Worm (Caenorhabditis elegans): ENCODE data around the gene F23D12.7.

F23D12.7 gene

ce11 chrX:14480248-14480647, 26.6 kb upstream of the F23D12.7 start, which contains the start of gene gfi-3 (continued):
- TF ChIP-seq pag-3 (tag; optimal IDR thresholded peaks at IDR 0.05; ENCODE audit: borderline replicate concordance, insufficient read depth) (no peak), mep-1 (tag; optimal IDR thresholded peaks at IDR 0.05) (peak; percentile 75), nhr-71 (tag; optimal IDR thresholded peaks at IDR 0.05) (peak; percentile 93), ceh-8 (GFP tag; optimal IDR thresholded peaks at IDR 0.05) (peak; percentile 7), pqm-1 (tag; optimal IDR thresholded peaks at IDR 0.05) (no peak), fkh-8 (tag; optimal IDR thresholded peaks at IDR 0.05) (peak; percentile 49), nhr-12 (tag; optimal IDR thresholded peaks at IDR 0.05) (no peak), ceh-82 (tag; optimal IDR thresholded peaks at IDR 0.05) (peak; percentile 73 to 80 (median 79)), zip-4 (GFP tag; optimal IDR thresholded peaks at IDR 0.05) (peak; percentile 51), sup-37 (GFP tag; optimal IDR thresholded peaks at IDR 0.05) (peak; percentile 57), jun-1 (tag; optimal IDR thresholded peaks at IDR 0.05) (peak; percentile 71), C04F5.9 (tag; optimal IDR thresholded peaks at IDR 0.05) (no peak), hlh-4 (tag; optimal IDR thresholded peaks at IDR 0.05) (no peak), Y116A8C.19 (tag; optimal IDR thresholded peaks at IDR 0.05; ENCODE audit: borderline replicate concordance) (no peak), elt-2 (tag; optimal IDR thresholded peaks at IDR 0.05) (peak; percentile 45), fkh-4 (tag; optimal IDR thresholded peaks at IDR 0.05; ENCODE audit: borderline replicate concordance) (peak; percentile 17), snpc-4 (tag; optimal IDR thresholded peaks at IDR 0.05) (peak; percentile 89), hpl-2 (GFP tag; optimal IDR thresholded peaks at IDR 0.05) (peak; percentile 69), ces-1 (GFP tag; optimal IDR thresholded peaks at IDR 0.05) (no peak), hlh-17 (GFP tag; optimal IDR thresholded peaks at IDR 0.05; ENCODE audit: borderline replicate concordance) (no peak), aly-2 (tag; optimal IDR thresholded peaks at IDR 0.05) (no peak), dpl-1 (GFP tag; optimal IDR thresholded peaks at IDR 0.05) (peak; percentile 68 to 79 (median 74)), nhr-90 (tag; optimal IDR thresholded peaks at IDR 0.05; ENCODE audit: poor library complexity) (peak; percentile 88), grh-1 (GFP tag; IDR thresholded peaks at IDR 0.05) (peak; percentile 84), irx-1 (tag; optimal IDR thresholded peaks at IDR 0.05) (peak; percentile 72), nhr-84 (tag; optimal IDR thresholded peaks at IDR 0.05) (no peak), mef-2 (tag; optimal IDR thresholded peaks at IDR 0.05) (no peak), nhr-85 (tag) (peak; percentile 92), dsc-1 (tag; optimal IDR thresholded peaks at IDR 0.05) (peak; percentile 83), egl-27 (tag; optimal IDR thresholded peaks at IDR 0.05) (no peak), rnt-1 (tag; optimal IDR thresholded peaks at IDR 0.05) (peak; percentile 91), unc-62 (GFP tag; optimal IDR thresholded peaks at IDR 0.05) (no peak), zag-1 (tag; optimal IDR thresholded peaks at IDR 0.05) (no peak), alr-1 (tag; optimal IDR thresholded peaks at IDR 0.05; ENCODE audit: borderline replicate concordance) (no peak), nhr-28 (tag; optimal IDR thresholded peaks at IDR 0.05) (no peak), unc-30 (tag; optimal IDR thresholded peaks at IDR 0.05) (no peak), nhr-237 (tag; optimal IDR thresholded peaks at IDR 0.05) (no peak), lin-14 (GFP tag; optimal IDR thresholded peaks at IDR 0.05) (peak; percentile 94), elt-3 (tag; optimal IDR thresholded peaks at IDR 0.05) (peak in 3 of 6 experiments; percentile 7 to 74 (median 43))

DNA sequence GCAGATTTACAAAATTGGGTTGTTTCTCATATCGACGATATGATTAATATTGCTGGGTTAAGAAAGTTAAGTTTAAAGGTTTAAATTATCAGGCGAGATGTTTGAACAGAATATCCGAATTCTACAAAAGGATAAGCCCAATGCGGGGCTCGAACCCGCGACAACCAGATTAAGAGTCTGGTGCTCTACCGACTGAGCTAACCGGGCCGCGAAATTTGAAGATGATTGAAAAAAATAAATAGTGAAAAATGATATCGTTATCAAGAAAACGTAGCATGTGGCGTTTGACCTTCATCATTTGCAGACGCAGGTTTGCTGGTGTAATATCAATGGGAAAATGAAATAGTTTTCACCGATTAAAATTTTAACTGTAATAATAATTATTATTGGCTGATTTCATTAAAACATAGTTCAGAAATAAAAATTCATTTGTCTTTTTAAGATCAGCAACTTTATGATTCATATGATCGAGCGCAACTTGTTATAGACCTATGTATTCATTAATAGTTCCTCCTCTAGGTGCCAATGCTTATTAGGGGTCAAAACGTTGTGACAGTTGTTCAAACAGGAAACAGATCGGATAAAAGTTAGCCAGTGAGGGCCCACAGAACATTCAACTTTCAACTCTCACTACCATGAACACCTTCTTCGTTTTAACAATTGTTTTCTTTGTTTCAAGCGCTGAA, 25.3 kb upstream of the F23D12.7 start, which contains the start of gene M163.11:
TSS of gene M163.11 (plus strand) at position 636 of the 686 bp plus-strand sequence.
- no peak for TF ChIP-seq grh-1 (GFP tag; IDR thresholded peaks at IDR 0.05)
- TF ChIP-seq sptf-1 (tag; optimal IDR thresholded peaks at IDR 0.05): no peak
- no peak for TF ChIP-seq ets-5 (GFP tag; IDR thresholded peaks at IDR 0.05)
- peak; percentile 63 for TF ChIP-seq nhr-71 (tag; optimal IDR thresholded peaks at IDR 0.05)
- peak; percentile 55 for TF ChIP-seq rnt-1 (tag; optimal IDR thresholded peaks at IDR 0.05)
- TF ChIP-seq efl-1 (optimal IDR thresholded peaks at IDR 0.05): no peak
- no peak for TF ChIP-seq efl-1 (GFP tag; optimal IDR thresholded peaks at IDR 0.05 in 1 of 2)
- no peak for TF ChIP-seq pax-3 (tag; optimal IDR thresholded peaks at IDR 0.05)
- TF ChIP-seq Y116A8C.19 (tag; optimal IDR thresholded peaks at IDR 0.05; ENCODE audit: borderline replicate concordance): no peak
- TF ChIP-seq elt-3 (tag; optimal IDR thresholded peaks at IDR 0.05): peak in 1 of 6 experiments; percentile 12
- TF ChIP-seq sup-37 (GFP tag; optimal IDR thresholded peaks at IDR 0.05): no peak
- TF ChIP-seq efl-3 (GFP tag; optimal IDR thresholded peaks at IDR 0.05): no peak
- TF ChIP-seq mab-9 (GFP tag; IDR thresholded peaks at IDR 0.05): no peak
- TF ChIP-seq lin-35 (GFP tag; optimal IDR thresholded peaks at IDR 0.05): peak in 1 of 2 experiments; percentile 40
- TF ChIP-seq mdl-1 (tag; optimal IDR thresholded peaks at IDR 0.05): peak in 1 of 2 experiments; percentile 5
- TF ChIP-seq unc-86 (tag; optimal IDR thresholded peaks at IDR 0.05): no peak
- TF ChIP-seq F16B12.6 (tag; optimal IDR thresholded peaks at IDR 0.05): no peak
- TF ChIP-seq nhr-11 (tag; optimal IDR thresholded peaks at IDR 0.05): no peak
- TF ChIP-seq aly-2 (tag; optimal IDR thresholded peaks at IDR 0.05): no peak

Measured in whole organism, L1 larva.